Fruit fly (Drosophila melanogaster) whole organism, embryonic: ENCODE measurements around the gene COX7AL.
A peak's percentile ranks its signal among the peaks of the same experiment; 100 is the strongest.

Experiments
- Ada2b ChIP-seq: fragments of 200-800 bp; sonication (Bioruptor generic); IDR thresholded peaks from 2 replicates; pipeline ENCODE4 v1.3.6; 2022; ENCODE audit warnings: missing biosample characterization, missing genetic modification characterization
- B-H1 ChIP-seq: fragments of 200-800 bp; sonication (Bioruptor generic); IDR thresholded peaks from 3 replicates; pipeline ENCODE4 v1.3.6; 2022; ENCODE audit warnings: missing biosample characterization, missing genetic modification characterization
- CG10267 ChIP-seq: fragments of 200-800 bp; sonication (Bioruptor generic); optimal IDR thresholded peaks from 2 replicates; lab custom pipeline; 2018; ENCODE audit warnings: missing biosample characterization, mild to moderate bottlenecking, missing genetic modification characterization, moderate library complexity
- CG11456 ChIP-seq: fragments of 200-800 bp; sonication (Bioruptor generic); IDR thresholded peaks from 3 replicates; pipeline ENCODE4 v1.3.6; 2022; ENCODE audit warnings: missing biosample characterization, missing genetic modification characterization
- CG12942 ChIP-seq: fragments of 200-800 bp; sonication (Bioruptor generic); optimal IDR thresholded peaks from 3 replicates; lab custom pipeline; 2016; ENCODE audit warnings: missing biosample characterization, missing genetic modification characterization
- CG14710 ChIP-seq: fragments of 200-800 bp; sonication (Bioruptor generic); optimal IDR thresholded peaks from 3 replicates; lab custom pipeline; 2019; ENCODE audit warnings: missing biosample characterization, mild to moderate bottlenecking, missing genetic modification characterization, moderate library complexity
- CG1603 ChIP-seq: fragments of 200-800 bp; sonication (Bioruptor generic); optimal IDR thresholded peaks from 2 replicates; lab custom pipeline; 2019; ENCODE audit warnings: missing biosample characterization, mild to moderate bottlenecking, missing genetic modification characterization, moderate library complexity
- CG17385 ChIP-seq: fragments of 200-800 bp; sonication (Bioruptor generic); optimal IDR thresholded peaks from 3 replicates; lab custom pipeline; 2018; ENCODE audit warnings: missing biosample characterization, mild to moderate bottlenecking, missing genetic modification characterization
- CG1792 ChIP-seq: fragments of 200-800 bp; sonication (Bioruptor generic); optimal IDR thresholded peaks from 2 replicates; lab custom pipeline; 2016; ENCODE audit warnings: missing biosample characterization, missing genetic modification characterization
- CG4617 ChIP-seq: fragments of 200-800 bp; sonication (Bioruptor generic); optimal IDR thresholded peaks from 3 replicates; lab custom pipeline; 2016; ENCODE audit warnings: missing biosample characterization, missing genetic modification characterization, borderline replicate concordance
- CG4730 ChIP-seq: fragments of 200-800 bp; sonication (Bioruptor generic); IDR thresholded peaks from 2 replicates; pipeline ENCODE4 v1.3.6; 2022; ENCODE audit warnings: missing biosample characterization, missing genetic modification characterization
- CG4820 ChIP-seq: fragments of 200-800 bp; sonication (Bioruptor generic); optimal IDR thresholded peaks from 3 replicates; lab custom pipeline; 2016; ENCODE audit warnings: missing biosample characterization, missing genetic modification characterization
- CG5245 ChIP-seq: fragments of 200-800 bp; sonication (Bioruptor generic); optimal IDR thresholded peaks from 3 replicates; lab custom pipeline; 2016; ENCODE audit warnings: missing biosample characterization, missing genetic modification characterization
- CG6791 ChIP-seq: fragments of 200-800 bp; sonication (Bioruptor generic); IDR thresholded peaks from 3 replicates; pipeline ENCODE4 v1.3.6; 2022; ENCODE audit warnings: missing biosample characterization, missing genetic modification characterization; ENCODE audit not compliant: partially characterized antibody
- CG7839 ChIP-seq: fragments of 200-800 bp; sonication (Bioruptor generic); optimal IDR thresholded peaks from 3 replicates; lab custom pipeline; 2018; ENCODE audit warnings: missing biosample characterization, mild to moderate bottlenecking, missing genetic modification characterization, moderate library complexity
- CG9215 ChIP-seq: fragments of 200-800 bp; sonication (Bioruptor generic); IDR thresholded peaks from 2 replicates; pipeline ENCODE4 v1.3.6; 2022; ENCODE audit warnings: missing biosample characterization, missing genetic modification characterization
- CG9797 ChIP-seq: fragments of 200-800 bp; sonication (Bioruptor generic); optimal IDR thresholded peaks from 3 replicates; lab custom pipeline; 2018; ENCODE audit warnings: missing biosample characterization, mild to moderate bottlenecking, missing genetic modification characterization
- Doc3 ChIP-seq: fragments of 200-800 bp; sonication (Bioruptor generic); IDR thresholded peaks from 3 replicates; pipeline ENCODE4 v1.3.6; 2022; ENCODE audit warnings: missing biosample characterization, missing genetic modification characterization; ENCODE audit not compliant: partially characterized antibody
- Dp ChIP-seq: fragments of 200-800 bp; sonication (Bioruptor generic); optimal IDR thresholded peaks from 2 replicates; lab custom pipeline; 2018; ENCODE audit warnings: missing biosample characterization, mild to moderate bottlenecking, missing genetic modification characterization, moderate library complexity
- E2f2 ChIP-seq: fragments of 200-800 bp; sonication (Bioruptor generic); IDR thresholded peaks from 2 replicates; pipeline ENCODE4 v1.3.6; 2022; ENCODE audit warnings: missing biosample characterization, missing genetic modification characterization
- Elba2 ChIP-seq: fragments of 200-800 bp; sonication (Bioruptor generic); optimal IDR thresholded peaks from 3 replicates; lab custom pipeline; 2016; ENCODE audit warnings: missing biosample characterization, missing genetic modification characterization
- GATAe ChIP-seq: fragments of 200-800 bp; sonication (Bioruptor generic); conservative IDR thresholded peaks from 2 replicates; pipeline ENCODE4 v1.3.6; 2022; ENCODE audit warnings: missing biosample characterization, missing genetic modification characterization
- H15 ChIP-seq: fragments of 200-800 bp; sonication (Bioruptor generic); IDR thresholded peaks from 3 replicates; pipeline ENCODE4 v1.3.6; 2022; ENCODE audit warnings: missing biosample characterization, missing genetic modification characterization
- HLH3B ChIP-seq: fragments of 200-800 bp; sonication (Bioruptor generic); IDR thresholded peaks from 2 replicates; pipeline ENCODE4 v1.3.6; 2022; ENCODE audit warnings: missing biosample characterization, missing genetic modification characterization
- Hey ChIP-seq: fragments of 200-800 bp; sonication (Bioruptor generic); optimal IDR thresholded peaks from 3 replicates; lab custom pipeline; 2018; ENCODE audit warnings: missing biosample characterization, mild to moderate bottlenecking, missing genetic modification characterization
- Hr51 ChIP-seq, 2 experiments: fragments of 200-800 bp; sonication (Bioruptor generic); optimal IDR thresholded peaks; 2 replicates in 1 of 2; 3 replicates in 1 of 2; lab custom pipeline; 2016 to 2018; ENCODE audit warnings: missing biosample characterization in 2 of 2, missing genetic modification characterization in 2 of 2, mild to moderate bottlenecking in 1 of 2, moderate library complexity in 1 of 2
- Hsf ChIP-seq: fragments of 200-800 bp; sonication (Bioruptor generic); optimal IDR thresholded peaks from 3 replicates; lab custom pipeline; 2016; ENCODE audit warnings: missing biosample characterization, missing genetic modification characterization
- MTF-1 ChIP-seq: fragments of 200-800 bp; sonication (Bioruptor generic); optimal IDR thresholded peaks from 2 replicates; lab custom pipeline; 2018; ENCODE audit warnings: missing biosample characterization, mild to moderate bottlenecking, missing genetic modification characterization, borderline replicate concordance
- Mad ChIP-seq: fragments of 200-800 bp; sonication (Bioruptor generic); optimal IDR thresholded peaks from 2 replicates; lab custom pipeline; 2016; ENCODE audit warnings: missing biosample characterization, missing genetic modification characterization
- Neu2 ChIP-seq: fragments of 200-800 bp; sonication (Bioruptor generic); optimal IDR thresholded peaks from 3 replicates; lab custom pipeline; 2016; ENCODE audit warnings: missing biosample characterization, missing genetic modification characterization, borderline replicate concordance
- Nf-YA ChIP-seq: fragments of 200-800 bp; sonication (Bioruptor generic); IDR thresholded peaks from 2 replicates; pipeline ENCODE4 v1.3.6; 2022; ENCODE audit warnings: missing biosample characterization, missing genetic modification characterization
- Nf-YC ChIP-seq: fragments of 200-800 bp; optimal IDR thresholded peaks from 3 replicates; lab custom pipeline; 2019; ENCODE audit warnings: missing biosample characterization, mild to moderate bottlenecking, missing genetic modification characterization, moderate library complexity
- Oli ChIP-seq: fragments of 200-800 bp; sonication (Bioruptor generic); optimal IDR thresholded peaks from 2 replicates; lab custom pipeline; 2018; ENCODE audit warnings: missing biosample characterization, mild to moderate bottlenecking, missing genetic modification characterization, moderate library complexity
- Pdp1 ChIP-seq, 2 experiments: fragments of 200-800 bp; sonication (Bioruptor generic); optimal IDR thresholded peaks; 3 replicates each; lab custom pipeline; 2016; ENCODE audit warnings: missing biosample characterization in 2 of 2, missing genetic modification characterization in 2 of 2, mild to moderate bottlenecking in 1 of 2, moderate library complexity in 1 of 2
- Sin3A ChIP-seq: fragments of >200 bp; optimal IDR thresholded peaks from 2 replicates; lab custom pipeline; 2018
- Sry-δ ChIP-seq: fragments of 200-800 bp; sonication (Bioruptor generic); optimal IDR thresholded peaks from 2 replicates; lab custom pipeline; 2016; ENCODE audit warnings: missing biosample characterization, missing genetic modification characterization
- az2 ChIP-seq: fragments of 200-800 bp; sonication (Bioruptor generic); optimal IDR thresholded peaks from 3 replicates; lab custom pipeline; 2016; ENCODE audit warnings: missing biosample characterization, missing genetic modification characterization
- bigmax ChIP-seq: fragments of 200-800 bp; sonication (Bioruptor generic); optimal IDR thresholded peaks from 2 replicates; lab custom pipeline; 2018; ENCODE audit warnings: missing biosample characterization, mild to moderate bottlenecking, missing genetic modification characterization
- cad ChIP-seq: fragments of >200 bp; optimal IDR thresholded peaks from 2 replicates; lab custom pipeline; 2017; ENCODE audit warnings: missing biosample characterization, missing genetic modification characterization
- eyg ChIP-seq: fragments of 200-800 bp; sonication (Bioruptor generic); optimal IDR thresholded peaks from 3 replicates; lab custom pipeline; 2016; ENCODE audit warnings: missing biosample characterization, missing genetic modification characterization
- knrl ChIP-seq: fragments of 200-800 bp; sonication (Bioruptor generic); IDR thresholded peaks from 3 replicates; pipeline ENCODE4 v1.3.6; 2022; ENCODE audit warnings: missing biosample characterization, missing genetic modification characterization; ENCODE audit not compliant: partially characterized antibody
- lbe ChIP-seq: fragments of 200-800 bp; sonication (Bioruptor generic); optimal IDR thresholded peaks from 2 replicates; lab custom pipeline; 2016; ENCODE audit warnings: missing biosample characterization, mild to moderate bottlenecking, missing genetic modification characterization
- lilli ChIP-seq: fragments of 200-800 bp; sonication (Bioruptor generic); optimal IDR thresholded peaks from 3 replicates; lab custom pipeline; 2016; ENCODE audit warnings: missing biosample characterization, missing genetic modification characterization
- lov ChIP-seq, 2 experiments: fragments of 200-800 bp in 1 of 2; fragments of >200 bp in 1 of 2; sonication (Bioruptor generic) in 1 of 2; IDR thresholded peaks in 1 of 2; optimal IDR thresholded peaks in 1 of 2; 2 replicates in 1 of 2; 3 replicates in 1 of 2; pipeline versions ENCODE4 v1.3.6 to Lab custom; 2017 to 2022; ENCODE audit warnings: missing biosample characterization in 1 of 2, missing genetic modification characterization in 1 of 2
- oc ChIP-seq: fragments of 200-800 bp; sonication (Bioruptor generic); optimal IDR thresholded peaks from 2 replicates; lab custom pipeline; 2018; ENCODE audit warnings: missing biosample characterization, mild to moderate bottlenecking, missing genetic modification characterization, moderate library complexity
- onecut ChIP-seq: fragments of 200-800 bp; sonication (Bioruptor generic); IDR thresholded peaks from 2 replicates; pipeline ENCODE4 v1.3.6; 2022; ENCODE audit warnings: missing biosample characterization, missing genetic modification characterization
- p53 ChIP-seq: fragments of 200-800 bp; sonication (Bioruptor generic); optimal IDR thresholded peaks from 2 replicates; lab custom pipeline; 2016; ENCODE audit warnings: missing biosample characterization, missing genetic modification characterization
- pzg ChIP-seq: fragments of 200-800 bp; sonication (Bioruptor generic); optimal IDR thresholded peaks from 3 replicates; lab custom pipeline; 2018; ENCODE audit warnings: missing biosample characterization, mild to moderate bottlenecking, missing genetic modification characterization, moderate library complexity
- run ChIP-seq: fragments of 200-800 bp; sonication (Bioruptor generic); optimal IDR thresholded peaks from 3 replicates; lab custom pipeline; 2018; ENCODE audit warnings: missing biosample characterization, mild to moderate bottlenecking, missing genetic modification characterization
- stwl ChIP-seq: fragments of 200-800 bp; sonication (Bioruptor generic); optimal IDR thresholded peaks from 3 replicates; lab custom pipeline; 2018; ENCODE audit warnings: missing biosample characterization, mild to moderate bottlenecking, missing genetic modification characterization, moderate library complexity
- usp ChIP-seq: fragments of >200 bp; optimal IDR thresholded peaks from 2 replicates; lab custom pipeline; 2017; ENCODE audit warnings: missing biosample characterization, missing genetic modification characterization

Gene COX7AL

DNA sequence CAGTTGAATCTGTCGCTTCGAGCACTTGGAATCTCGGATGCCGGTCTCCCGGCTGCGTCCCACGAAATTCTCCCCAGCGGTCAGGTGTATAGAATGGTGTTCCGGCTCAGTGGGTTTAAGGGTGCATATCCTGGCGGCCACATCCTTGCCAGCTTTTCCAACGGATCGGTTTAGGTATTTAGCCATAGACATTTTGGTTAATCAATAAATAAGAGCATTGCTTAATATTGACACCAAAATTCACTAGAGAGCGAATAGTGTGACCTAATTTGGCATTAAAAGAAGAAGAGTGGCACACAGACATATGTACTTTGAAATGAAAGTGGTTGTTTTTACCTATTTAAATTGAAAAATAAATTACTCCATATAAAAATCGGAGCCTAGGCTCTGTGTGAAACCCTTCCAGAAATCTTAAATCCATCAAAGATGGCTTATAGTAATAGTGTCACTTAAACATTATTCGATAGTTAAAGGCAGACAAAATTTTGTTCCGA is at the start of gene COX7AL, which contains the start of gene PNKP:
COX7AL (plus strand) TSS at position 419 of the 494 bp plus-strand sequence.
PNKP (minus strand) TSS at position 266 of the 494 bp plus-strand sequence.
- TF ChIP-seq run (tag; lab: Kevin White, UChicago) = no peak
- TF ChIP-seq CG4820 = no peak
- TF ChIP-seq Nf-YA = no peak
- TF ChIP-seq oc (tag; lab: Kevin White, UChicago) = no peak
- no peak for TF ChIP-seq Oli (tag; lab: Kevin White, UChicago)
- no peak for TF ChIP-seq CG10267 (tag; lab: Kevin White, UChicago)
- TF ChIP-seq CG9215 (GFP tag; lab: Robert Waterston, UW) = no peak
- TF ChIP-seq GATAe = no peak
- peak; percentile 13 for TF ChIP-seq Sry-δ (GFP tag; lab: Kevin White, UChicago)
- no peak for TF ChIP-seq HLH3B
- TF ChIP-seq Neu2 (GFP tag; lab: Kevin White, UChicago) = no peak
- TF ChIP-seq lilli (GFP tag; lab: Kevin White, UChicago) = no peak
- peak; percentile 21 for TF ChIP-seq CG9797 (GFP tag; lab: Kevin White, UChicago)
- peak; percentile 24 for TF ChIP-seq CG4617 (GFP tag; lab: Kevin White, UChicago)
- TF ChIP-seq CG5245 (GFP tag; lab: Kevin White, UChicago) = no peak
- TF ChIP-seq CG6791 = no peak
- no peak for TF ChIP-seq lbe (GFP tag; lab: Kevin White, UChicago)
- TF ChIP-seq onecut (GFP tag; lab: Robert Waterston, UW) = peak; percentile 89
- no peak for TF ChIP-seq p53 (GFP tag; lab: Kevin White, UChicago)
- TF ChIP-seq knrl (GFP tag; lab: Robert Waterston, UW) = 0 out of 3 replicates have a peak, but pooled peaks have one; percentile 27
- no peak for TF ChIP-seq MTF-1
- TF ChIP-seq az2 = no peak
- TF ChIP-seq CG4730 (GFP tag; lab: Robert Waterston, UW) = no peak
- no peak for TF ChIP-seq Elba2 (GFP tag; lab: Kevin White, UChicago)
- TF ChIP-seq Nf-YC = no peak
- TF ChIP-seq CG17385 (GFP tag; lab: Kevin White, UChicago) = peak; percentile 92
- no peak for TF ChIP-seq Ada2b (GFP tag; lab: Robert Waterston, UW)
- TF ChIP-seq CG1603 = peak; percentile 14
- no peak for TF ChIP-seq cad
- peak; percentile 37 for TF ChIP-seq pzg (GFP tag; lab: Kevin White, UChicago)
- no peak for TF ChIP-seq Sin3A (lab: Kevin White, UChicago)
- no peak for TF ChIP-seq CG1792 (GFP tag; lab: Kevin White, UChicago)
- no peak for TF ChIP-seq H15
- TF ChIP-seq usp (GFP tag; lab: Kevin White, UChicago) = no peak
- TF ChIP-seq Hey (tag; lab: Kevin White, UChicago) = no peak
- no peak for TF ChIP-seq Mad (GFP tag; lab: Kevin White, UChicago)
- no peak for TF ChIP-seq CG7839 (tag; lab: Kevin White, UChicago)
- TF ChIP-seq CG14710 (tag; lab: Kevin White, UChicago) = no peak
- no peak for TF ChIP-seq lov (optimal IDR thresholded peaks at IDR 0.05; lab: Kevin White, UChicago)
- no peak for TF ChIP-seq lov (GFP tag; IDR thresholded peaks at IDR 0.05; lab: Robert Waterston, UW)
- peak; percentile 58 for TF ChIP-seq Dp (GFP tag; lab: Kevin White, UChicago)
- no peak for TF ChIP-seq bigmax (GFP tag; lab: Kevin White, UChicago)
- TF ChIP-seq B-H1 (GFP tag; lab: Robert Waterston, UW) = no peak
- peak; percentile 71 for TF ChIP-seq E2f2 (GFP tag; lab: Robert Waterston, UW)
- TF ChIP-seq Doc3 = 0 out of 3 replicates have a peak, but pooled peaks have one; percentile 18
- TF ChIP-seq CG11456 (GFP tag; lab: Robert Waterston, UW) = no peak
- TF ChIP-seq Hr51 (GFP tag; optimal IDR thresholded peaks at IDR 0.05; lab: Kevin White, UChicago) = no peak
- peak in 1 of 2 experiments; percentile 20 for TF ChIP-seq Pdp1 (GFP tag; optimal IDR thresholded peaks at IDR 0.05; lab: Kevin White, UChicago)
- TF ChIP-seq Hsf (GFP tag; lab: Kevin White, UChicago) = no peak
- TF ChIP-seq eyg = no peak
- peak; percentile 14 for TF ChIP-seq stwl (tag; lab: Kevin White, UChicago)
- no peak for TF ChIP-seq CG12942 (GFP tag; lab: Kevin White, UChicago)
